Fruit fly (Drosophila melanogaster) Kc167 (cell line): ENCODE measurements around the gene Pgd.

Experiments
- Myc ChIP-seq: fragments of >200 bp; optimal IDR thresholded peaks from 2 replicates; lab custom pipeline; 2017; ENCODE audit warnings: missing external identifiers
- Sin3A ChIP-seq: fragments of >200 bp; optimal IDR thresholded peaks from 2 replicates; lab custom pipeline; 2018; ENCODE audit warnings: missing external identifiers
- h ChIP-seq: fragments of >200 bp; optimal IDR thresholded peaks from 3 replicates; lab custom pipeline; 2018; ENCODE audit warnings: missing external identifiers
- insv ChIP-seq: fragments of >200 bp; optimal IDR thresholded peaks from 3 replicates; lab custom pipeline; 2018; ENCODE audit warnings: missing external identifiers
- psq ChIP-seq: fragments of >200 bp; optimal IDR thresholded peaks from 2 replicates; lab custom pipeline; 2017; ENCODE audit warnings: missing external identifiers
- ttk ChIP-seq: sonication (Bioruptor generic); optimal IDR thresholded peaks from 2 replicates; lab custom pipeline; 2017; ENCODE audit warnings: missing external identifiers

DNA sequence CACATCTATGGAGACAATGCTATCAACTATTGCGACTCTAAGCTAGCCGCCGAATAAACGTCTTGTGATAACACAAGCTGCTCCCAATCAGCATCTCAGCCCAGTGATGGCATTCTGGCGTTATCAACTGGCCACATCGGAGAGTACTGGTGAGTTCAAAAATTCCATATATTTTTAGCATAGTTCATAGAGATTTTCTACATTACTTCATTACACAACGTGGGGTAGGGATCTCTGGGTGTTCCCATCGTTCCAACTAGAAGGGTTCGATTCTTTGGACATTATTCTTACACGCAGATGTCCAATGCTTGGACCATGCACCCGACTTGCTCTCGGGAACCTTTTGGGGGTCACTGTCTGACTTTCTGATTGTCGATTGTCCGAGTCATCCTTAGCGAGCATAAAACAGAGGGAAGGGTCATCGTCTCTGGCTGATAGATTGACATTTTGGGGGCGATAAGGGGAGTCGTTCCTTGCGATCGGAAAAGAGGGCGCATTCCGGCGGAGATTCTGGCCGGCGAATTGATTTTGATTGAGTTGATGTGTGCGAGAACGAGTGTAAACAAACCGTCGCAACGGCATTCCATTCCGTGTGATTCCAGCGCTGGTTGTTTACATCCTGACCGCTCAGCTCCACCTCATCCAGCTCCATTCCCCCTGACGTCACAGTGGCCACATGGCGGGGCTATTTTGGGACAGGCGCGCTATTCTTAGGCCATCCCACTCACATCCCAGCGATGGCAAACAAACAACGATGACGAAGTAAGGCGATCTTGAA, 17.4 kb downstream of the Pgd start, which contains the start of the genes Cyp4d1 and CG3630:
- TF ChIP-seq psq (lab: Kevin White, UChicago) (no peak), h (lab: Kevin White, UChicago) (no peak), Myc (lab: Kevin White, UChicago) (no peak), ttk (lab: Kevin White, UChicago) (no peak), insv (lab: Kevin White, UChicago) (no peak), Sin3A (no peak)
